Fruit fly (Drosophila melanogaster) whole organism, wandering third instar larva: ENCODE data around the gene corto.

Experiments
- GATAd ChIP-seq: sonication (Bioruptor generic); optimal IDR thresholded peaks from 2 replicates; lab custom pipeline; 2016; ENCODE audit warnings: missing biosample characterization, missing genetic modification characterization
- Myc ChIP-seq: fragments of >200 bp; optimal IDR thresholded peaks from 2 replicates; lab custom pipeline; 2017
- usp ChIP-seq: fragments of >200 bp; optimal IDR thresholded peaks from 2 replicates; lab custom pipeline; 2017; ENCODE audit warnings: missing biosample characterization, missing genetic modification characterization

dm6 chr3R:5038652-5039458 lies 48.0 kb downstream of the corto start:
- TF ChIP-seq GATAd (GFP tag; lab: Kevin White, UChicago) = no peak
- TF ChIP-seq Myc = no peak
- no peak for TF ChIP-seq usp (GFP tag; lab: Kevin White, UChicago)
